Fruit fly (Drosophila melanogaster): ENCODE results near the gene slo.
A peak's percentile ranks its signal among the peaks of the same experiment; 100 is the strongest.

slo gene

DNA sequence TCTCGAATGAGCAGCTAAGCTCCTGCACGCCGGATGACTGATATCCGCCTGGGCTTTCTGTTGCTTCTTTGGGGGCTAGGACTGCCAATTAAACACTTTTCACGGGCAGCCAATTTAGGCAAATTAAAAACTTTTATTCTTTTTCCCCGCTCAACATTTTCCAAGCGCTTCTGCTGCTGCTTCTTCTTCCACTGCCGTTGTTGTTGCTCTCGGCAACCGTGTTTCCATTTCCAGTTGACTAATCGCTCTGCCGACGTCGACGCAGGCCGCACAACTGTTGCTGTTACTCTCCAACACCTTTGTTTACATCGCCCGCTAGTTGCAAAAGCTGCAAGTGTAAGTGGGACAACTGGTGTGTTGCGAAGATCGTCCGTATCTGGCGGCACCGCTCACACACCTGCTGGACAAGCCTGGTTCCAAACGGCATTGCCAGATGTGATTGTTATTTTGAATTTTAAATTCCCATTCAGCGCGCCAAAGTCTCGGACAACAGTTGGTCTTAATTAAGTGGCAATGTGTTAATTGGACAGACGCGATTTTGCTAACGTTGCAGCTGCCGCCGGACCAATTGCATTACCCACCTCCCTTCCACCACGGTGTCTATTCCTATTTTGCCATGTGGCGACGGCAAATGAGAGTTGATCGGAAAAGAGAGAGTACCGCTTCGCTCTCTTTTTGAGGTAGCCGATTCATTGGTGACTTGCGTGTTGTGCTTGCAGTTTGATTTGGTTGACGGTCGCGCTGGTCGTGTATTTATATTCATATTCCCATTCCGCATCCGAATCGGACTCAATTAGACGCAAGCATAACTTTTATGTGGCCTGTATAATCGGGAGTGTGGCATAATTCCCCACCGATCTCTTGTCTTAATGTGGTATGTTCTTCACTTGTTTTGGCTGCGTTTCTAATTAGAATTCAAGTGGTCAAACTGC lies 32.1 kb upstream of the slo start, which contains the start of gene Wsck (continued):
- TF ChIP-seq HmgZ (tag; optimal IDR thresholded peaks at IDR 0.05) (peak; percentile 47), klu (GFP tag; IDR thresholded peaks at IDR 0.05) (no peak), dati (GFP tag; IDR thresholded peaks at IDR 0.05) (no peak), mirr (GFP tag; optimal IDR thresholded peaks at IDR 0.05) (peak; percentile 58), slbo (GFP tag; IDR thresholded peaks at IDR 0.05) (0 out of 2 replicates have a peak, but pooled peaks have one; percentile 11), Ets97D (GFP tag; optimal IDR thresholded peaks at IDR 0.05) (peak; percentile 2), CG18764 (GFP tag; optimal IDR thresholded peaks at IDR 0.05) (no peak), dpn (GFP tag; optimal IDR thresholded peaks at IDR 0.05) (no peak), bsh (GFP tag; optimal IDR thresholded peaks at IDR 0.05) (no peak), CG3847 (GFP tag; IDR thresholded peaks at IDR 0.05) (0 out of 2 replicates have a peak, but pooled peaks have one; percentile 24), CG15073 (GFP tag; optimal IDR thresholded peaks at IDR 0.05) (no peak), H2.0 (GFP tag; IDR thresholded peaks at IDR 0.05) (no peak), Pdp1 (GFP tag; optimal IDR thresholded peaks at IDR 0.05) (peak in 1 of 2 experiments; percentile 20), CG3838 (GFP tag; optimal IDR thresholded peaks at IDR 0.05) (peak; percentile 67), dmrt99B (tag; optimal IDR thresholded peaks at IDR 0.05) (no peak), CTCF (GFP tag; optimal IDR thresholded peaks at IDR 0.05) (no peak), CG8089 (GFP tag; optimal IDR thresholded peaks at IDR 0.05) (no peak), CG1603 (tag; optimal IDR thresholded peaks at IDR 0.05) (no peak), fd102C (GFP tag; optimal IDR thresholded peaks at IDR 0.05) (no peak), hth (optimal IDR thresholded peaks at IDR 0.05) (no peak), CG6791 (GFP tag; IDR thresholded peaks at IDR 0.05; ENCODE audit: partially characterized antibody) (0 out of 3 replicates have a peak, but pooled peaks have one; percentile 43), CG12299 (tag; optimal IDR thresholded peaks at IDR 0.05) (no peak), nerfin-1 (tag; optimal IDR thresholded peaks at IDR 0.05) (no peak), CG6254 (GFP tag; optimal IDR thresholded peaks at IDR 0.05) (no peak), Elba2 (GFP tag; optimal IDR thresholded peaks at IDR 0.05) (peak; percentile 95), Scr (GFP tag; IDR thresholded peaks at IDR 0.05; ENCODE audit: partially characterized antibody) (peak; percentile 36; the same call in 1 of the 2 replicates), C15 (GFP tag; IDR thresholded peaks at IDR 0.05) (no peak), CG12219 (GFP tag; optimal IDR thresholded peaks at IDR 0.05) (no peak), Abd-B (GFP tag; optimal IDR thresholded peaks at IDR 0.05) (no peak)

DNA sequence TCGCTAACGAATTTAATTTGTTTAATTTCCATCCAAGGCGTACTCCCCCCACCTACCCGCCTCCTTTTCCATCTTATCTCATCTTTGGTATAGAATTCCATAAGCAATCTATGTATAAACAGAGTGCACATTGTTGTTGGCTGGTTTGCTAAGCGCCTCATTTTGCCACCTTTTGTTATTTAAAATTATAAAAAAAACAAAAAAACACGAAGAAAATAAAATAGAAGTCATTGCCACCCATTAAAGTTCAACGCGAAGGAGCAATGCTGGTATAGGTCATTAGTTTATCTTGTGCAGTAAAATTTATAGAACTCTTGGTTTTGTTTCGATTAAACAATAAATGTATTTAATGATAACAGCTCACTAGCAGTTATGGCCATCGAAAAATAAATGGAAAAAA lies 28.0 kb upstream of the slo start:
- no peak for TF ChIP-seq vvl (GFP tag; IDR thresholded peaks at IDR 0.05)
- no peak for TF ChIP-seq CG8478 (optimal IDR thresholded peaks at IDR 0.05)
- no peak for TF ChIP-seq yki (optimal IDR thresholded peaks at IDR 0.05)
- TF ChIP-seq CG10654 (GFP tag; optimal IDR thresholded peaks at IDR 0.05): no peak
- no peak for TF ChIP-seq CG10431 (GFP tag; optimal IDR thresholded peaks at IDR 0.05)
- no peak for TF ChIP-seq Antp (GFP tag; optimal IDR thresholded peaks at IDR 0.05)
- no peak for TF ChIP-seq CG5180 (GFP tag; optimal IDR thresholded peaks at IDR 0.05)
- no peak for TF ChIP-seq CG30431 (GFP tag; optimal IDR thresholded peaks at IDR 0.05)
- TF ChIP-seq CG11696 (GFP tag; IDR thresholded peaks at IDR 0.05): no peak
- TF ChIP-seq HLH3B (GFP tag; IDR thresholded peaks at IDR 0.05): no peak
- TF ChIP-seq Dp (GFP tag; optimal IDR thresholded peaks at IDR 0.05): no peak
- no peak for TF ChIP-seq CG11695 (GFP tag; IDR thresholded peaks at IDR 0.05)
- TF ChIP-seq CG15514 (GFP tag; optimal IDR thresholded peaks at IDR 0.05): no peak
- TF ChIP-seq pan (optimal IDR thresholded peaks at IDR 0.05): no peak
- TF ChIP-seq pan (GFP tag; optimal IDR thresholded peaks at IDR 0.05 in 1 of 2, IDR thresholded peaks at IDR 0.05 in 1 of 2): no peak
- TF ChIP-seq nerfin-2 (GFP tag; IDR thresholded peaks at IDR 0.05; ENCODE audit: partially characterized antibody): no peak
- no peak for TF ChIP-seq zf30C (GFP tag; optimal IDR thresholded peaks at IDR 0.05)
